Fruit fly (Drosophila melanogaster) whole organism, embryonic: Measurements from ENCODE around the gene CG42404.

Experiments used
- Atf6 ChIP-seq: fragments of 200-800 bp; sonication (Bioruptor generic); IDR thresholded peaks from 2 replicates; pipeline ENCODE4 v1.3.6; 2022; ENCODE audit warnings: missing biosample characterization, missing genetic modification characterization
- Bteb2 ChIP-seq: fragments of 200-800 bp; sonication (Bioruptor generic); optimal IDR thresholded peaks from 2 replicates; lab custom pipeline; 2016; ENCODE audit warnings: missing biosample characterization, missing genetic modification characterization
- CG13775 ChIP-seq: fragments of 200-800 bp; sonication (Bioruptor generic); optimal IDR thresholded peaks from 3 replicates; lab custom pipeline; 2017; ENCODE audit warnings: missing biosample characterization, mild to moderate bottlenecking, missing genetic modification characterization
- CG15696 ChIP-seq: fragments of 200-800 bp; sonication (Bioruptor generic); optimal IDR thresholded peaks from 2 replicates; lab custom pipeline; 2019; ENCODE audit warnings: missing biosample characterization, mild to moderate bottlenecking, missing genetic modification characterization, moderate library complexity
- CG16813 ChIP-seq: fragments of 200-800 bp; sonication (Bioruptor generic); IDR thresholded peaks from 3 replicates; pipeline ENCODE4 v1.3.6; 2022; ENCODE audit warnings: missing biosample characterization, missing genetic modification characterization; ENCODE audit not compliant: partially characterized antibody
- CG17359 ChIP-seq: fragments of 200-800 bp; sonication (Bioruptor generic); optimal IDR thresholded peaks from 3 replicates; lab custom pipeline; 2018; ENCODE audit warnings: missing biosample characterization, mild to moderate bottlenecking, missing genetic modification characterization, moderate library complexity
- CG17612 ChIP-seq: fragments of 200-800 bp; sonication (Bioruptor generic); IDR thresholded peaks from 2 replicates; pipeline ENCODE4 v1.3.6; 2022; ENCODE audit warnings: missing biosample characterization, missing genetic modification characterization
- CG17912 ChIP-seq: fragments of 200-800 bp; sonication (Bioruptor generic); optimal IDR thresholded peaks from 2 replicates; lab custom pipeline; 2018; ENCODE audit warnings: missing biosample characterization, mild to moderate bottlenecking, missing genetic modification characterization
- CG18262 ChIP-seq: fragments of 200-800 bp; optimal IDR thresholded peaks from 3 replicates; lab custom pipeline; 2019; ENCODE audit warnings: missing biosample characterization, mild to moderate bottlenecking, missing genetic modification characterization, moderate library complexity
- CG2116 ChIP-seq: fragments of 200-800 bp; sonication (Bioruptor generic); optimal IDR thresholded peaks from 3 replicates; lab custom pipeline; 2018; ENCODE audit warnings: missing biosample characterization, mild to moderate bottlenecking, missing genetic modification characterization
- CG2875 ChIP-seq: fragments of 200-800 bp; sonication (Bioruptor generic); optimal IDR thresholded peaks from 2 replicates; lab custom pipeline; 2017; ENCODE audit warnings: missing biosample characterization, mild to moderate bottlenecking, missing genetic modification characterization, missing genetic modification reagents
- CG30020 ChIP-seq: fragments of 200-800 bp; optimal IDR thresholded peaks from 2 replicates; lab custom pipeline; 2019; ENCODE audit warnings: missing biosample characterization, mild to moderate bottlenecking, missing genetic modification characterization, moderate library complexity
- CG3407 ChIP-seq: fragments of 200-800 bp; sonication (Bioruptor generic); optimal IDR thresholded peaks from 2 replicates; lab custom pipeline; 2018; ENCODE audit warnings: missing biosample characterization, mild to moderate bottlenecking, missing genetic modification characterization
- CG3838 ChIP-seq: fragments of 200-800 bp; sonication (Bioruptor generic); optimal IDR thresholded peaks from 3 replicates; lab custom pipeline; 2016; ENCODE audit warnings: missing biosample characterization, missing genetic modification characterization
- CG4328 ChIP-seq: fragments of 200-800 bp; sonication (Bioruptor generic); optimal IDR thresholded peaks from 3 replicates; lab custom pipeline; 2017; ENCODE audit warnings: missing biosample characterization, missing genetic modification reagents, missing genetic modification characterization
- CG6654 ChIP-seq: fragments of 200-800 bp; sonication (Bioruptor generic); optimal IDR thresholded peaks from 2 replicates; lab custom pipeline; 2017; ENCODE audit warnings: missing biosample characterization, mild to moderate bottlenecking, missing genetic modification characterization
- CG7745 ChIP-seq: fragments of 200-800 bp; sonication (Bioruptor generic); optimal IDR thresholded peaks from 2 replicates; lab custom pipeline; 2018; ENCODE audit warnings: missing biosample characterization, mild to moderate bottlenecking, missing genetic modification characterization, moderate library complexity
- CG7928 ChIP-seq: fragments of 200-800 bp; sonication (Bioruptor generic); optimal IDR thresholded peaks from 2 replicates; lab custom pipeline; 2017; ENCODE audit warnings: missing biosample characterization, mild to moderate bottlenecking, missing genetic modification characterization
- CG8290 ChIP-seq, 3 experiments: fragments of 200-800 bp; sonication (Bioruptor generic); optimal IDR thresholded peaks; 2 replicates each; lab custom pipeline; 2016 to 2019; ENCODE audit warnings: missing biosample characterization in 3 of 3, missing genetic modification characterization in 3 of 3, mild to moderate bottlenecking in 2 of 3, moderate library complexity in 1 of 3
- CG8388 ChIP-seq: fragments of 200-800 bp; sonication (Bioruptor generic); optimal IDR thresholded peaks from 2 replicates; lab custom pipeline; 2019; ENCODE audit warnings: missing biosample characterization, mild to moderate bottlenecking, missing genetic modification characterization, moderate library complexity
- CG8944 ChIP-seq: fragments of 200-800 bp; sonication (Bioruptor generic); optimal IDR thresholded peaks from 3 replicates; lab custom pipeline; 2016; ENCODE audit warnings: missing biosample characterization, missing genetic modification characterization
- Doc2 ChIP-seq: fragments of 200-800 bp; sonication (Bioruptor generic); IDR thresholded peaks from 2 replicates; pipeline ENCODE4 v1.3.6; 2022; ENCODE audit warnings: missing biosample characterization, missing genetic modification characterization
- Doc3 ChIP-seq: fragments of 200-800 bp; sonication (Bioruptor generic); IDR thresholded peaks from 3 replicates; pipeline ENCODE4 v1.3.6; 2022; ENCODE audit warnings: missing biosample characterization, missing genetic modification characterization; ENCODE audit not compliant: partially characterized antibody
- Dref ChIP-seq: fragments of 200-800 bp; sonication (Bioruptor generic); IDR thresholded peaks from 2 replicates; pipeline ENCODE4 v1.3.6; 2022; ENCODE audit warnings: missing biosample characterization, missing genetic modification characterization
- Drgx ChIP-seq: fragments of 200-800 bp; sonication (Bioruptor generic); IDR thresholded peaks from 2 replicates; pipeline ENCODE4 v1.3.6; 2022; ENCODE audit warnings: missing biosample characterization, missing genetic modification characterization
- Fer1 ChIP-seq: fragments of 200-800 bp; sonication (Bioruptor generic); optimal IDR thresholded peaks from 2 replicates; lab custom pipeline; 2017; ENCODE audit warnings: missing biosample characterization, mild to moderate bottlenecking, missing genetic modification characterization
- Hey ChIP-seq: fragments of 200-800 bp; sonication (Bioruptor generic); optimal IDR thresholded peaks from 3 replicates; lab custom pipeline; 2018; ENCODE audit warnings: missing biosample characterization, mild to moderate bottlenecking, missing genetic modification characterization
- Hr78 ChIP-seq, 2 experiments: fragments of 200-800 bp in 1 of 2; fragments of >200 bp in 1 of 2; sonication (Bioruptor generic) in 1 of 2; optimal IDR thresholded peaks; 2 replicates each; lab custom pipeline; 2017 to 2019; ENCODE audit warnings: missing biosample characterization in 2 of 2, missing genetic modification characterization in 2 of 2, mild to moderate bottlenecking in 1 of 2, moderate library complexity in 1 of 2
- Hsf ChIP-seq: fragments of 200-800 bp; sonication (Bioruptor generic); optimal IDR thresholded peaks from 3 replicates; lab custom pipeline; 2016; ENCODE audit warnings: missing biosample characterization, missing genetic modification characterization
- NFAT ChIP-seq: fragments of 200-800 bp; sonication (Bioruptor generic); IDR thresholded peaks from 2 replicates; pipeline ENCODE4 v1.3.6; 2022; ENCODE audit warnings: missing biosample characterization, missing genetic modification characterization
- Nf-YA ChIP-seq: fragments of 200-800 bp; sonication (Bioruptor generic); IDR thresholded peaks from 2 replicates; pipeline ENCODE4 v1.3.6; 2022; ENCODE audit warnings: missing biosample characterization, missing genetic modification characterization
- Nf-YC ChIP-seq: fragments of 200-800 bp; optimal IDR thresholded peaks from 3 replicates; lab custom pipeline; 2019; ENCODE audit warnings: missing biosample characterization, mild to moderate bottlenecking, missing genetic modification characterization, moderate library complexity
- Oaz ChIP-seq: fragments of 200-800 bp; sonication (Bioruptor generic); IDR thresholded peaks from 2 replicates; pipeline ENCODE4 v1.3.6; 2022; ENCODE audit warnings: missing biosample characterization, missing genetic modification characterization
- Ravus ChIP-seq: fragments of 200-800 bp; sonication (Bioruptor generic); IDR thresholded peaks from 2 replicates; pipeline ENCODE4 v1.3.6; 2022; ENCODE audit warnings: missing biosample characterization, missing genetic modification characterization
- Tbp ChIP-seq: fragments of >200 bp; optimal IDR thresholded peaks from 2 replicates; lab custom pipeline; 2018; ENCODE audit warnings: missing biosample characterization, missing genetic modification characterization
- YL-1 ChIP-seq: fragments of 200-800 bp; sonication (Bioruptor generic); optimal IDR thresholded peaks from 3 replicates; lab custom pipeline; 2017; ENCODE audit warnings: missing biosample characterization, mild to moderate bottlenecking, missing genetic modification characterization
- aop ChIP-seq: fragments of 200-800 bp; sonication (Bioruptor generic); IDR thresholded peaks from 2 replicates; pipeline ENCODE4 v1.3.6; 2022; ENCODE audit warnings: missing biosample characterization, missing genetic modification characterization
- cato ChIP-seq: fragments of 200-800 bp; sonication (Bioruptor generic); optimal IDR thresholded peaks from 2 replicates; lab custom pipeline; 2016; ENCODE audit warnings: missing biosample characterization, missing genetic modification characterization, borderline replicate concordance
- exex ChIP-seq: fragments of 200-800 bp; sonication (Bioruptor generic); optimal IDR thresholded peaks from 4 replicates; lab custom pipeline; 2018; ENCODE audit warnings: missing biosample characterization, mild to moderate bottlenecking, missing genetic modification characterization, moderate library complexity
- her ChIP-seq: fragments of 200-800 bp; sonication (Bioruptor generic); optimal IDR thresholded peaks from 2 replicates; lab custom pipeline; 2016; ENCODE audit warnings: missing biosample characterization, missing genetic modification characterization
- lov ChIP-seq, 2 experiments: fragments of 200-800 bp in 1 of 2; fragments of >200 bp in 1 of 2; sonication (Bioruptor generic) in 1 of 2; IDR thresholded peaks in 1 of 2; optimal IDR thresholded peaks in 1 of 2; 2 replicates in 1 of 2; 3 replicates in 1 of 2; pipeline versions ENCODE4 v1.3.6 to Lab custom; 2017 to 2022; ENCODE audit warnings: missing biosample characterization in 1 of 2, missing genetic modification characterization in 1 of 2
- odd ChIP-seq: fragments of 200-800 bp; sonication (Bioruptor generic); optimal IDR thresholded peaks from 2 replicates; lab custom pipeline; 2017; ENCODE audit warnings: missing biosample characterization, mild to moderate bottlenecking, missing genetic modification characterization
- repo ChIP-seq: fragments of 200-800 bp; sonication (Bioruptor generic); optimal IDR thresholded peaks from 2 replicates; lab custom pipeline; 2016; ENCODE audit warnings: missing biosample characterization, missing genetic modification characterization
- rib ChIP-seq: fragments of 200-800 bp; sonication (Bioruptor generic); IDR thresholded peaks from 2 replicates; pipeline ENCODE4 v1.3.6; 2022; ENCODE audit warnings: missing biosample characterization, missing genetic modification characterization
- salm ChIP-seq: fragments of 200-800 bp; sonication (Bioruptor generic); optimal IDR thresholded peaks from 2 replicates; lab custom pipeline; 2018; ENCODE audit warnings: missing biosample characterization, mild to moderate bottlenecking, missing genetic modification characterization
- sd ChIP-seq: fragments of 200-800 bp; sonication (Bioruptor generic); optimal IDR thresholded peaks from 3 replicates; lab custom pipeline; 2018; ENCODE audit warnings: missing biosample characterization, mild to moderate bottlenecking, missing genetic modification characterization, moderate library complexity
- sqz ChIP-seq: fragments of 200-800 bp; sonication (Bioruptor generic); optimal IDR thresholded peaks from 3 replicates; lab custom pipeline; 2018; ENCODE audit warnings: missing biosample characterization, mild to moderate bottlenecking, missing genetic modification characterization
- trh ChIP-seq: fragments of 200-800 bp; sonication (Bioruptor generic); optimal IDR thresholded peaks from 2 replicates; lab custom pipeline; 2016; ENCODE audit warnings: missing biosample characterization, missing genetic modification characterization
- tup ChIP-seq: fragments of 200-800 bp; sonication (Bioruptor generic); optimal IDR thresholded peaks from 2 replicates; lab custom pipeline; 2016; ENCODE audit warnings: missing biosample characterization, mild to moderate bottlenecking, missing genetic modification characterization, moderate library complexity
- wor ChIP-seq: fragments of 200-800 bp; sonication (Bioruptor generic); IDR thresholded peaks from 2 replicates; pipeline ENCODE4 v1.3.6; 2022; ENCODE audit warnings: missing biosample characterization, missing genetic modification characterization

Gene CG42404

DNA sequence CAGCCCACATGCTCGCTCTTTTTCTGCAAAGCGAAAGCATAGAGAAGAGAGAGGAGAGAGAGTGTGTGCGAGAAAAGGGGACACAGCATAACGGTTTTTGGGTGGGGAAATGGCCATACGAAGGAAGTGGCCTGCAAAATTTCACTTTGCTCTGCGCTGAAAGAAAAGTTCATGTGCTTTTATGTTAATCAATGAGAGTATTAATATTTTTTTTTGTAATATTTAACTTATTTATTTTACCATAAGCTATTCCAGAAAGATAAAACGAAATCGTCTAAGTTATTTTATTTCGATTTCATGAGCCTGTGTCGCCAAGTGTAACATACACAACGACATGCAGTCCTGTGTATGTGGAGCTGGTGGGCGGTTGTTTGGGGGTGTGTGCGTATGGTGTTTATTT lies 560 bp downstream of the CG42404 start (continued):
- TF ChIP-seq Atf6, result peak; percentile 86
- peak; percentile 52; the same call in 1 of the 2 replicates for TF ChIP-seq CG17612 (GFP tag; lab: Robert Waterston, UW)
- 0 out of 2 replicates have a peak, but pooled peaks have one; percentile 5 for TF ChIP-seq Doc2 (GFP tag; lab: Robert Waterston, UW)
- peak; percentile 14 for TF ChIP-seq salm (tag; lab: Kevin White, UChicago)
- no peak for TF ChIP-seq Tbp (GFP tag; lab: Kevin White, UChicago)
- TF ChIP-seq cato, result no peak
- TF ChIP-seq YL-1 (GFP tag; lab: Kevin White, UChicago), result peak; percentile 5
- no peak for TF ChIP-seq repo
- TF ChIP-seq CG8388 (GFP tag; lab: Kevin White, UChicago), result peak; percentile 54
- TF ChIP-seq Bteb2 (GFP tag; lab: Kevin White, UChicago), result peak; percentile 9
- TF ChIP-seq CG4328 (GFP tag; lab: Kevin White, UChicago), result peak; percentile 25
- TF ChIP-seq Dref (GFP tag; lab: Robert Waterston, UW), result no peak
- peak; percentile 51; the same call in 1 of the 2 replicates for TF ChIP-seq NFAT (GFP tag; lab: Robert Waterston, UW)
- no peak for TF ChIP-seq Doc3 (GFP tag; lab: Robert Waterston, UW)
- no peak for TF ChIP-seq Hey
- no peak for TF ChIP-seq CG3838 (GFP tag; lab: Kevin White, UChicago)
- TF ChIP-seq Hsf, result peak; percentile 45
- TF ChIP-seq CG15696, result no peak
- TF ChIP-seq CG16813 (GFP tag; lab: Robert Waterston, UW), result no peak
- TF ChIP-seq sqz (GFP tag; lab: Kevin White, UChicago), result no peak
- no peak for TF ChIP-seq Hr78 (GFP tag; optimal IDR thresholded peaks at IDR 0.05; lab: Kevin White, UChicago)
- no peak for TF ChIP-seq CG3407 (GFP tag; lab: Kevin White, UChicago)
- peak; percentile 89 for TF ChIP-seq Fer1 (GFP tag; lab: Kevin White, UChicago)
- no peak for TF ChIP-seq CG7928 (GFP tag; lab: Kevin White, UChicago)
- TF ChIP-seq trh (GFP tag; lab: Kevin White, UChicago), result no peak
- TF ChIP-seq Oaz (GFP tag; lab: Robert Waterston, UW), result 0 out of 2 replicates have a peak, but pooled peaks have one; percentile 21
- TF ChIP-seq CG13775, result peak; percentile 66
- TF ChIP-seq Nf-YA (GFP tag; lab: Robert Waterston, UW), result no peak
- peak; percentile 44; the same call in 1 of the 2 replicates for TF ChIP-seq wor (GFP tag; lab: Robert Waterston, UW)
- no peak for TF ChIP-seq CG6654
- peak; percentile 20 for TF ChIP-seq Ravus (GFP tag; lab: Robert Waterston, UW)
- peak; percentile 25 for TF ChIP-seq CG2116 (GFP tag; lab: Kevin White, UChicago)
- TF ChIP-seq lov (optimal IDR thresholded peaks at IDR 0.05; lab: Kevin White, UChicago), result no peak
- TF ChIP-seq lov (GFP tag; IDR thresholded peaks at IDR 0.05; lab: Robert Waterston, UW), result no peak
- TF ChIP-seq CG7745 (tag; lab: Kevin White, UChicago), result no peak
- TF ChIP-seq CG18262, result no peak
- TF ChIP-seq CG8944, result no peak
- TF ChIP-seq CG8290 (GFP tag; optimal IDR thresholded peaks at IDR 0.05; lab: Kevin White, UChicago), result no peak
- TF ChIP-seq CG8290 (tag; optimal IDR thresholded peaks at IDR 0.05; lab: Kevin White, UChicago), result no peak
- TF ChIP-seq rib (GFP tag; lab: Robert Waterston, UW), result peak; percentile 46; the same call in 1 of the 2 replicates
- TF ChIP-seq CG2875, result no peak
- no peak for TF ChIP-seq tup (GFP tag; lab: Kevin White, UChicago)
- no peak for TF ChIP-seq aop (GFP tag; lab: Robert Waterston, UW)
- TF ChIP-seq odd, result no peak
- no peak for TF ChIP-seq sd
- no peak for TF ChIP-seq Nf-YC
- TF ChIP-seq her (GFP tag; lab: Kevin White, UChicago), result no peak
- no peak for TF ChIP-seq exex (tag; lab: Kevin White, UChicago)
- no peak for TF ChIP-seq CG30020 (tag; lab: Kevin White, UChicago)
- peak; percentile 71 for TF ChIP-seq Drgx
- no peak for TF ChIP-seq CG17912
- TF ChIP-seq CG17359, result peak; percentile 69
